Fruit fly (Drosophila melanogaster): ENCODE results near the gene RpS27.
A peak's percentile ranks its signal among the peaks of the same experiment; 100 is the strongest.

The RpS27 gene

DNA sequence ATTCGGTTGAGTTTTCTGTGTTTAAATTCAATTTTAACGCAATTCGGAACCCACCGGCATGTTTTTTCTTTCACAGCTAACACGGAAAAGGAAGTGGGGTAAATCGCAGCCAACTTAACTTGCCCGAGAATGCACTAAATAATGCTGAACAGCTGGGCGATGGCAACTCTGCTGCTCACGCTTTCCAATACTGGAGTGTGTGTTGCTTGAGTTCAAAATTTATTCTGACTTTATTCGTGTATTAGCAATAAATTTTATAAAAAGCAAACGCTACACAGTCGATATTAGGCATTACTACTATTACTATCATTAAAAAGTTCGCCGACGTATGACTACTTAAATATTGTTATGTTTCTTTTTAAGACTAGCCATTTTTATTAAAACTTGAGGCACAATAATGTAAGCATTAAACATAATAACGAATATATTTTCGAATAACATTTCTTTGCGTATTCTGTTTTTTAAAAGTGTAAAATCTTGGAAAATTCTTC, at the start of gene RpS27, which contains the start of gene Nup37 (continued):
- TF ChIP-seq pum (GFP tag; optimal IDR thresholded peaks at IDR 0.05) (peak; percentile 97), CG7963 (GFP tag; IDR thresholded peaks at IDR 0.05; ENCODE audit: partially characterized antibody) (no peak), CG12659 (GFP tag; optimal IDR thresholded peaks at IDR 0.05) (peak; percentile 99), NFAT (GFP tag; IDR thresholded peaks at IDR 0.05) (peak; percentile 99), Awh (GFP tag; IDR thresholded peaks at IDR 0.05) (peak; percentile 98), Hsf (GFP tag; optimal IDR thresholded peaks at IDR 0.05) (peak; percentile 98), HmgD (GFP tag; optimal IDR thresholded peaks at IDR 0.05) (peak; percentile 99), CG1602 (GFP tag; optimal IDR thresholded peaks at IDR 0.05) (peak; percentile 95), CG15601 (tag; optimal IDR thresholded peaks at IDR 0.05) (peak; percentile 94), Asciz (GFP tag; optimal IDR thresholded peaks at IDR 0.05) (peak; percentile 98), Ets65A (GFP tag) (peak; percentile 100), C15 (GFP tag; IDR thresholded peaks at IDR 0.05) (peak; percentile 93), Atf6 (GFP tag; IDR thresholded peaks at IDR 0.05) (peak; percentile 93), Blimp-1 (GFP tag; optimal IDR thresholded peaks at IDR 0.05) (peak; percentile 86), CG2129 (GFP tag; IDR thresholded peaks at IDR 0.05; ENCODE audit: partially characterized antibody) (no peak), H15 (GFP tag; IDR thresholded peaks at IDR 0.05) (peak; percentile 97), Ptx1 (GFP tag; IDR thresholded peaks at IDR 0.05) (peak; percentile 96), tll (GFP tag; optimal IDR thresholded peaks at IDR 0.05) (peak in 1 of 2 experiments; percentile 88), CG17802 (tag; optimal IDR thresholded peaks at IDR 0.05) (peak; percentile 94), dysf (GFP tag; IDR thresholded peaks at IDR 0.05) (peak; percentile 96), chn (GFP tag; optimal IDR thresholded peaks at IDR 0.05) (peak; percentile 98), ash1 (GFP tag; optimal IDR thresholded peaks at IDR 0.05) (peak; percentile 99), sim (GFP tag; IDR thresholded peaks at IDR 0.05) (peak; percentile 89), Dll (GFP tag; IDR thresholded peaks at IDR 0.05; ENCODE audit: partially characterized antibody) (no peak), CG12391 (tag; optimal IDR thresholded peaks at IDR 0.05) (peak; percentile 97), CkIIα-i1 (GFP tag; IDR thresholded peaks at IDR 0.05) (peak; percentile 87; the same call in 1 of the 2 replicates), Dbx (GFP tag; IDR thresholded peaks at IDR 0.05) (peak; percentile 99), NC2β (GFP tag; optimal IDR thresholded peaks at IDR 0.05) (peak; percentile 100), CG7987 (GFP tag; optimal IDR thresholded peaks at IDR 0.05) (peak; percentile 100), CG2678 (tag; optimal IDR thresholded peaks at IDR 0.05) (peak; percentile 92), CG14441 (GFP tag; IDR thresholded peaks at IDR 0.05) (peak; percentile 95), crol (GFP tag; IDR thresholded peaks at IDR 0.05) (peak; percentile 78; the same call in 1 of the 2 replicates), Usf (GFP tag; optimal IDR thresholded peaks at IDR 0.05) (peak; percentile 97), nmo (GFP tag; optimal IDR thresholded peaks at IDR 0.05) (peak; percentile 97), NfI (GFP tag; optimal IDR thresholded peaks at IDR 0.05) (peak; percentile 100), hbn (GFP tag; IDR thresholded peaks at IDR 0.05; ENCODE audit: partially characterized antibody) (no peak), trh (GFP tag; optimal IDR thresholded peaks at IDR 0.05) (peak; percentile 98), CG34224 (GFP tag; IDR thresholded peaks at IDR 0.05; ENCODE audit: partially characterized antibody) (no peak), MESR4 (GFP tag; optimal IDR thresholded peaks at IDR 0.05) (peak; percentile 99), NK7.1 (GFP tag; optimal IDR thresholded peaks at IDR 0.05) (peak; percentile 99), CG34376 (GFP tag; optimal IDR thresholded peaks at IDR 0.05) (peak; percentile 100), CG14710 (tag; optimal IDR thresholded peaks at IDR 0.05) (peak; percentile 97), tx (GFP tag; optimal IDR thresholded peaks at IDR 0.05) (peak; percentile 97), ci (GFP tag; IDR thresholded peaks at IDR 0.05) (peak; percentile 99), CG16813 (GFP tag; IDR thresholded peaks at IDR 0.05; ENCODE audit: partially characterized antibody) (peak; percentile 48; the same call in 2 of the 3 replicates), Dip2 (GFP tag; IDR thresholded peaks at IDR 0.05) (0 out of 2 replicates have a peak, but pooled peaks have one; percentile 14), CG8359 (GFP tag; optimal IDR thresholded peaks at IDR 0.05; ENCODE audit: borderline replicate concordance) (peak; percentile 94), CG18599 (GFP tag; optimal IDR thresholded peaks at IDR 0.05) (peak; percentile 98), gsb-n (tag; optimal IDR thresholded peaks at IDR 0.05) (peak; percentile 95)

All from whole organism, embryonic.